Worm (Caenorhabditis elegans): ENCODE measurements around the gene fat-6.

Gene fat-6

DNA sequence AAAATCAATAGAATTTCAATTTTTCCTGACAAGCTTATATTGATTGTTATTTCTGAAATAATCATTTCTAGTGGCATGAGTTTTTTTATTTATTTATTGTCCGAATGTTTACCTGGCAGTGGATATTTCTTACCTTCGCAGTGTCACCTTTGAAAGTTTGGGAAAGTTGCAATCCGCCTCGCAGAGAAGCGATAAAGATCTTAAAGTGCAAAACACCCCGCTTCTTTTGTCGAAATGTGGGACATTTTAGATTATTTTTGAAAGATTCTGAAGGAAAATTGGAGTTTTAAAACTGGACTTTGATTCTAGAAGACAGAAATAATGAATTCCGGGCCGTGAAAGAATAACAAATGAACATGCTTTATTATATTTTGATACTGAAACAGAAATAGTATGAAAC, 6.8 kb downstream of the fat-6 start:
- no peak for TF ChIP-seq cog-1 (tag; optimal IDR thresholded peaks at IDR 0.05)
- no peak for TF ChIP-seq ztf-23 (GFP tag; IDR thresholded peaks at IDR 0.05)
- no peak for TF ChIP-seq flt-1 (GFP tag; IDR thresholded peaks at IDR 0.05)
- TF ChIP-seq med-1 (GFP tag; optimal IDR thresholded peaks at IDR 0.05; ENCODE audit: insufficient read depth), result no peak
- TF ChIP-seq ztf-29 (GFP tag; IDR thresholded peaks at IDR 0.05), result no peak
- no peak for TF ChIP-seq klf-2 (GFP tag; conservative IDR thresholded peaks at IDR 0.05)
- no peak for TF ChIP-seq tab-1 (GFP tag; IDR thresholded peaks at IDR 0.05)
- TF ChIP-seq ref-1 (GFP tag; conservative IDR thresholded peaks at IDR 0.05), result no peak
- no peak for TF ChIP-seq T22C8.4 (GFP tag; IDR thresholded peaks at IDR 0.05)

DNA sequence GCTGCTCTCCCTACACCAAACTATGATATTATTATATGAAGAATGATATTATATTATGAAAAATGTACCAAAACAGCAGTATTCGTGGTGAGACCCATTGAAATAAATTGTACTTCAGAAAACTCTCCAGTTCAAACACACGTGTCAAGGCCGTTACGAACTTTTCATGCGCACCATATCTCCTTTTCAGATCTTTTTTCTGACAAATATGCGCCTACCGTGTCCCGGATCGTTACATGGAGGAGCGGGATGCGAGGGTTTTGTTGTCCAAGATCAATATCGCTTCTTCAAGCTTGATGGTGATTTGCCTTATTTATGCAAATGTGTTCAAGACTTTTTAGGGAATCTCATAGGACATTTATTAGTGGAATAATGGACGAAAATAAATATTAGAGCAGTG, 11.8 kb downstream of the fat-6 start:
- no peak for TF ChIP-seq ztf-23 (GFP tag; IDR thresholded peaks at IDR 0.05)
- TF ChIP-seq T22C8.4 (GFP tag; IDR thresholded peaks at IDR 0.05), result no peak
- no peak for TF ChIP-seq tab-1 (GFP tag; IDR thresholded peaks at IDR 0.05)
- TF ChIP-seq ref-1 (GFP tag; conservative IDR thresholded peaks at IDR 0.05), result no peak
- no peak for TF ChIP-seq med-1 (GFP tag; optimal IDR thresholded peaks at IDR 0.05; ENCODE audit: insufficient read depth)
- TF ChIP-seq klf-2 (GFP tag; conservative IDR thresholded peaks at IDR 0.05), result no peak
- no peak for TF ChIP-seq cog-1 (tag; optimal IDR thresholded peaks at IDR 0.05)
- TF ChIP-seq flt-1 (GFP tag; IDR thresholded peaks at IDR 0.05), result no peak
- TF ChIP-seq ztf-29 (GFP tag; IDR thresholded peaks at IDR 0.05), result no peak

DNA sequence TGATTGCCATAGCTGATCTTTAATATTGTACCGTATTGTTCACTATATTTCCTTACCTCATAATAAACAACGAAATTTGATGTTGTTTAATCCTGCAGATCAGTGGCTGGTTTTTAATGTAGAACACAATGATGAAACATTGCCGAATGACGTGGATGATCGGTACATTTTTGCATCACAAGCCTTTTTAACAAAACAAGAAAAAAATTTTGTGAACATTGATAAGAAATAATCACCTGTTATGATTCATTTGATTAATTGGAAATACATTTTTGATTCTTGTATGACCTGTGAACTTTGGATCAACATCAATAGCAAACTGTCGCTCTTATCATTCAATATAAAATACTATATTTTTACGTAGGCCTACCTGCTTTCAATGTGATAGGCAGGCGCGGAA, 12.7 kb downstream of the fat-6 start:
- TF ChIP-seq flt-1 (GFP tag; IDR thresholded peaks at IDR 0.05) (no peak), cog-1 (tag; optimal IDR thresholded peaks at IDR 0.05) (no peak), ztf-29 (GFP tag; IDR thresholded peaks at IDR 0.05) (no peak), ztf-23 (GFP tag; IDR thresholded peaks at IDR 0.05) (no peak), T22C8.4 (GFP tag; IDR thresholded peaks at IDR 0.05) (no peak), med-1 (GFP tag; optimal IDR thresholded peaks at IDR 0.05; ENCODE audit: insufficient read depth) (no peak), ref-1 (GFP tag; conservative IDR thresholded peaks at IDR 0.05) (no peak)

DNA sequence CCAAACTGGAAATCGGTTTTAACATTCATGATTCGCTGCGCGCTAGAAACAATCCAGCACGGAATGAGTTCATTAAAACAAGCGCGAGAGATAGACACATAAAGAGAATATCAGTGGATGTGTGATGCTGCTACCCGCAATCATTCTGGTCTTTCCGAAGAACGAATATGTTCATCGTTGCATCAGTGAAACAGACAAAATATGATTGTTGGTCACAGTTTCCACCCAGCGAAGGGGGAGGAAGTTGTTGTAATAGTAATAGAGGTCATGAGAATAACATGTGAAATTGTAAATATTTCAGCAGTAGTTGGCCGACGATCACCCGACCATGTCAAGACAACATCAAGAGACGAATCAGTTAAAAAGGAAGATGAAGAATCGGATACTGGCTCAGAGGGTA, 14.3 kb downstream of the fat-6 start:
- TF ChIP-seq ztf-29 (GFP tag; IDR thresholded peaks at IDR 0.05) (no peak), cog-1 (tag; optimal IDR thresholded peaks at IDR 0.05) (no peak), ref-1 (GFP tag; conservative IDR thresholded peaks at IDR 0.05) (no peak), T22C8.4 (GFP tag; IDR thresholded peaks at IDR 0.05) (no peak), ztf-23 (GFP tag; IDR thresholded peaks at IDR 0.05) (no peak), klf-2 (GFP tag; conservative IDR thresholded peaks at IDR 0.05) (no peak)

DNA sequence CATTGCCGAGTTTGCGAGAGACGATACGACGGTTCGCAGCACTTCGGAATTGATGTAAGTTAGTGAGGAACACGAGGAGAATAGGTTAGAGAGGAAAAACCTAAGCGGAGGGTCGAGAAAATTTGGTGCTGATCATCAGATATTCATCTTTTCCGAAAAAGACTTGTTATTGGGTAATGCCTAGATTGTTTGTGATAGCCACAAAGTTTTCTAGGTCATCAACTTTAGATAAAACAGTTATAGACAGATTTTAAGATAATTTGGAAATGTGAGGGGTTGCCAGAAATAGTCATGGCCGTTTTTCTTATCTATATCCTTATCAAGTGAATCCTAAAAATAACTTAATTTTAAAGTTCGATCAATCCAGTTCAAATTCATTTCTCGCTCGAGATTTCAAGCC, 15.1 kb downstream of the fat-6 start:
- TF ChIP-seq tab-1 (GFP tag; IDR thresholded peaks at IDR 0.05) (no peak), med-1 (GFP tag; optimal IDR thresholded peaks at IDR 0.05; ENCODE audit: insufficient read depth) (no peak), T22C8.4 (GFP tag; IDR thresholded peaks at IDR 0.05) (no peak), ref-1 (GFP tag; conservative IDR thresholded peaks at IDR 0.05) (no peak), ztf-23 (GFP tag; IDR thresholded peaks at IDR 0.05) (no peak), klf-2 (GFP tag; conservative IDR thresholded peaks at IDR 0.05) (no peak), ztf-29 (GFP tag; IDR thresholded peaks at IDR 0.05) (no peak), flt-1 (GFP tag; IDR thresholded peaks at IDR 0.05) (no peak), cog-1 (tag; optimal IDR thresholded peaks at IDR 0.05) (no peak)

DNA sequence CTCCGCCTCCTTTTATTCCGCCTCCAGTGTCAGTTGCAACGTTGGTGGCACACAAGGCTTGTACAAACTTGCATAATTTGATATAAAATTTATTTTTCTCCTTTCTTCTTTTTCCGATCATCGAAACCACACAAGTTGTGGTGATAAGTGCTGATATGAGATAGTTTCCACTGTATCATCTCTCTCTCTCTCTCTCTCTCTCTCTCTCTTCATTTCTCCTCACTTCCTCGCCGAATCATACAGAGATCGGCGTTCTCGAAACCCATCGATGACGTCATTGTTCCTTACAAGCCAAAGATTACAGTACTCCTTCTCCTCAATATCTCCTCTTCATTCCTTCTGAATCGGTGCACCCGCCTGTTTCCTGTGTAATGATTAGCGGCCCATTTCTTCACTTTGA, 16.1 kb downstream of the fat-6 start, which contains the start of gene nhr-43:
Gene nhr-43, plus strand, starts transcription at position 233 of the 400 bp plus-strand sequence.
- no peak for TF ChIP-seq cog-1 (tag; optimal IDR thresholded peaks at IDR 0.05)
- TF ChIP-seq ztf-23 (GFP tag; IDR thresholded peaks at IDR 0.05), result no peak
- no peak for TF ChIP-seq tab-1 (GFP tag; IDR thresholded peaks at IDR 0.05)
- no peak for TF ChIP-seq T22C8.4 (GFP tag; IDR thresholded peaks at IDR 0.05)

DNA sequence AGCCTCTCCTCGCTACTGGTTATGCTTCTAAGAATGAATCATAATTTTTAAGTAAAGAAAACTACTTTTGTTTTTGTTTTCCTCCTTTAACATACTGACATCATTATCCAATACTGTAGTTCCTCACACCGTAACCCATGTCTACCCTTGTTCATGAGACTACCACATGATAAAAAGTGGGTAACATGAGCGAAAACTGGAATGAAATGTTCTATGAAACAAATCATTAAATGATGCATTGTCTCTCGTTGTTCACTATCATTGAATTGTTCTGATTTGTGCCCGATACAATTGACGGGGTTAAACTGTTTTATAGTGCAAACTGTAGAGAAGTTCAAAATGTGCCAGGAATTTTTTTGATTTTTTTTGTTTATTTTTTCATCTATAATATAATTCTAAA, 17.8 kb downstream of the fat-6 start:
- no peak for TF ChIP-seq ztf-29 (GFP tag; IDR thresholded peaks at IDR 0.05)
- no peak for TF ChIP-seq ref-1 (GFP tag; conservative IDR thresholded peaks at IDR 0.05)
- no peak for TF ChIP-seq med-1 (GFP tag; optimal IDR thresholded peaks at IDR 0.05; ENCODE audit: insufficient read depth)

DNA sequence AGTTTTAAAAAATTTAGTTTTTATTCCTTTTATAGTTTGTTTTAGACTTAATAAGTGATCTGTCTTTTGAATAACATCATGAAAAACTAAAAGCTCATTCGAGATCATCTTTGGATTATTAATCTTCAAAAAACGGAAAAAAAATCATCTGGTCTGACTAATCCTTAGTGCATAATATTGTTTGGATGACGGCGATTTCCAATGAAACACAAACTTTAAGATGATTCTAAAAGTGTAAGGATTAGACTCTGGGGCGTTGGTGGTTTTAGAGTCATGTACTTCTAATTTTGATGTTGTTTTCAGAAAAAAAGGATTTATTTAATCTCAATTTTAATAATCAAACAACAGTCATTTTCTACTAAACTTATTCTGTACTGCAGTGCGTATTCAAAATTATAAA, 22.2 kb downstream of the fat-6 start:
- TF ChIP-seq ref-1 (GFP tag; conservative IDR thresholded peaks at IDR 0.05) (no peak), ztf-23 (GFP tag; IDR thresholded peaks at IDR 0.05) (no peak), med-1 (GFP tag; optimal IDR thresholded peaks at IDR 0.05; ENCODE audit: insufficient read depth) (no peak), ztf-29 (GFP tag; IDR thresholded peaks at IDR 0.05) (no peak), tab-1 (GFP tag; IDR thresholded peaks at IDR 0.05) (no peak), klf-2 (GFP tag; conservative IDR thresholded peaks at IDR 0.05) (no peak), T22C8.4 (GFP tag; IDR thresholded peaks at IDR 0.05) (no peak), flt-1 (GFP tag; IDR thresholded peaks at IDR 0.05) (no peak), cog-1 (tag; optimal IDR thresholded peaks at IDR 0.05) (no peak)

DNA sequence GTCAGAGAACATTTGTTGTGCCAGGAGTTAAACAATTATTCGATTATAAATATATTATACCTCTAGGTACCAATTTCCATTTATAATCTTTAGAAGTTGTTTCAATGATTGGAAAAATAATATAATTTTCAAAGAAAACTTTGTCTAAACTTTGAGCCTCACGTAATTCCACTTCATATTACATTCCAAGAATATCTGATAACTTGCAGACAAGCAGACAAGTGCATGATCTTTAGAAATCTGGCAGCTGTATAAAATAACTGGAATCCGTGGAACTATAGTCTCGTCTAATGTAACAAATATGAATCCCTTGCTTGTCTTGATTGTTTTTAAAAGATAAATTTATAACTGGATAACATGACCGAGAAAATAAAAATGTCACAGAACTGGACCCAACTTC, 22.9 kb downstream of the fat-6 start:
- no peak for TF ChIP-seq tab-1 (GFP tag; IDR thresholded peaks at IDR 0.05)
- no peak for TF ChIP-seq med-1 (GFP tag; optimal IDR thresholded peaks at IDR 0.05; ENCODE audit: insufficient read depth)
- no peak for TF ChIP-seq ztf-23 (GFP tag; IDR thresholded peaks at IDR 0.05)
- TF ChIP-seq T22C8.4 (GFP tag; IDR thresholded peaks at IDR 0.05), result no peak
- TF ChIP-seq cog-1 (tag; optimal IDR thresholded peaks at IDR 0.05), result no peak
- TF ChIP-seq flt-1 (GFP tag; IDR thresholded peaks at IDR 0.05), result no peak
- no peak for TF ChIP-seq ztf-29 (GFP tag; IDR thresholded peaks at IDR 0.05)
- TF ChIP-seq ref-1 (GFP tag; conservative IDR thresholded peaks at IDR 0.05), result no peak
- TF ChIP-seq klf-2 (GFP tag; conservative IDR thresholded peaks at IDR 0.05), result no peak

DNA sequence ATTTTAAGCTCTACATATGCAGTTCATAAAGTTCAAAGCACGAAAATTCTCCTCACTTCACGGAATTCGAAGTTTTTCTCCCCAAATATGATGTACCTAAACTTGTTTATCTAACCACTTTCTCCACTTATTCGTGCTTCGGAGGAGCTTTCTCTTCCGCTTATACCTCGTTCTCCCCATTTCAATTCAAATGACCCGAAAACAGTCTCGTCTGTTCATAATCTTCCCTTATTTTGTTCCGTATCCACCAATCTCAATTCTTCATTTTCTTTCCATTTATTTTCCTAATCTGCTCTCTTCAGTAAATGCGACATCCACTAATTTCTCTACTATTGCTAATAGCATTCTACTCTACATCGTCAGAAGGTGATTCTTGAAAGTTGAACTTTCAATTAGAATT, 30.2 kb downstream of the fat-6 start, which contains the start of gene let-653:
Gene let-653, plus strand, starts transcription at position 301 of the 400 bp plus-strand sequence.
- TF ChIP-seq ztf-29 (GFP tag; IDR thresholded peaks at IDR 0.05) (no peak), ref-1 (GFP tag; conservative IDR thresholded peaks at IDR 0.05) (no peak), tab-1 (GFP tag; IDR thresholded peaks at IDR 0.05) (no peak), klf-2 (GFP tag; conservative IDR thresholded peaks at IDR 0.05) (no peak), ztf-23 (GFP tag; IDR thresholded peaks at IDR 0.05) (no peak), T22C8.4 (GFP tag; IDR thresholded peaks at IDR 0.05) (no peak), cog-1 (tag; optimal IDR thresholded peaks at IDR 0.05) (no peak)
